Worm (Caenorhabditis elegans) whole organism, young adult: ENCODE measurements around the gene sma-10.

Source experiments
- B0261.1 ChIP-seq: sonication (generic microtip); optimal IDR thresholded peaks from 2 replicates; lab custom pipeline; 2016; ENCODE audit warnings: mild to moderate bottlenecking, missing genetic modification characterization, moderate library complexity, missing compliant biosample characterization
- B0336.3 ChIP-seq: fragments of 200-800 bp; sonication (Bioruptor generic); IDR thresholded peaks from 2 replicates; pipeline ENCODE4 v1.3.6; 2022; ENCODE audit warnings: missing genetic modification characterization, missing compliant biosample characterization
- C17E4.6 ChIP-seq: fragments of 200-800 bp; sonication (Bioruptor generic); IDR thresholded peaks from 2 replicates; pipeline ENCODE4 v1.3.6; 2022; ENCODE audit warnings: missing genetic modification reagents, missing genetic modification characterization, missing compliant biosample characterization
- D2030.7 ChIP-seq: fragments of 200-800 bp; sonication (Bioruptor generic); IDR thresholded peaks from 2 replicates; pipeline ENCODE4 v1.3.6; 2022; ENCODE audit warnings: missing genetic modification reagents, missing genetic modification characterization, missing compliant biosample characterization
- F33H1.4 ChIP-seq: fragments of 200-800 bp; sonication (Bioruptor generic); IDR thresholded peaks from 2 replicates; pipeline ENCODE4 v1.3.6; 2022; ENCODE audit warnings: missing genetic modification reagents, missing genetic modification characterization, missing compliant biosample characterization
- F37B4.10 ChIP-seq: fragments of 200-800 bp; sonication (Bioruptor generic); IDR thresholded peaks from 2 replicates; pipeline ENCODE4 v1.3.6; 2022; ENCODE audit warnings: missing genetic modification characterization, missing compliant biosample characterization
- F39B2.1 ChIP-seq: fragments of 200-800 bp; sonication (Bioruptor generic); IDR thresholded peaks from 2 replicates; pipeline ENCODE4 v1.3.6; 2022; ENCODE audit warnings: missing genetic modification reagents, missing genetic modification characterization, missing compliant biosample characterization
- F52B5.7 ChIP-seq: sonication (generic microtip); optimal IDR thresholded peaks from 2 replicates; lab custom pipeline; 2016; ENCODE audit warnings: mild to moderate bottlenecking, missing genetic modification characterization, missing compliant biosample characterization
- aptf-2 ChIP-seq: fragments of 200-800 bp; sonication (Bioruptor generic); conservative IDR thresholded peaks from 2 replicates; pipeline ENCODE4 v1.3.6; 2022; ENCODE audit warnings: missing genetic modification reagents, missing genetic modification characterization, missing compliant biosample characterization
- atf-7 ChIP-seq: sonication (generic microtip); optimal IDR thresholded peaks from 2 replicates; lab custom pipeline; 2017; ENCODE audit warnings: mild to moderate bottlenecking, missing genetic modification characterization, missing compliant biosample characterization
- athp-1 ChIP-seq: sonication (generic microtip); optimal IDR thresholded peaks from 2 replicates; lab custom pipeline; 2017; ENCODE audit warnings: mild to moderate bottlenecking, missing genetic modification characterization, missing compliant biosample characterization
- attf-5 ChIP-seq: fragments of 200-800 bp; sonication (Bioruptor generic); optimal IDR thresholded peaks from 2 replicates; lab custom pipeline; 2018; ENCODE audit warnings: mild to moderate bottlenecking, missing genetic modification characterization, missing compliant biosample characterization
- attf-6 ChIP-seq: fragments of 200-800 bp; sonication (Bioruptor generic); IDR thresholded peaks from 2 replicates; pipeline ENCODE4 v1.3.6; 2022; ENCODE audit warnings: missing genetic modification reagents, missing genetic modification characterization, missing compliant biosample characterization
- ceh-100 ChIP-seq: fragments of 200-800 bp; sonication (Bioruptor generic); IDR thresholded peaks from 2 replicates; pipeline ENCODE4 v1.3.6; 2022; ENCODE audit warnings: missing genetic modification reagents, missing genetic modification characterization, missing compliant biosample characterization
- ceh-40 ChIP-seq: fragments of 200-800 bp; sonication (Bioruptor generic); IDR thresholded peaks from 2 replicates; pipeline ENCODE4 v1.3.6; 2022; ENCODE audit warnings: missing genetic modification characterization, missing compliant biosample characterization
- ceh-79 ChIP-seq: sonication (generic microtip); optimal IDR thresholded peaks from 2 replicates; lab custom pipeline; 2017; ENCODE audit warnings: mild to moderate bottlenecking, missing genetic modification characterization, missing compliant biosample characterization
- die-1 ChIP-seq: sonication (generic microtip); optimal IDR thresholded peaks from 2 replicates; lab custom pipeline; 2016; ENCODE audit warnings: missing genotype, mild to moderate bottlenecking, missing genetic modification characterization, missing compliant biosample characterization
- dpff-1 ChIP-seq: sonication (generic microtip); optimal IDR thresholded peaks from 2 replicates; lab custom pipeline; 2017; ENCODE audit warnings: mild to moderate bottlenecking, missing genetic modification characterization, missing compliant biosample characterization
- egl-44 ChIP-seq: fragments of 200-800 bp; sonication (Bioruptor generic); IDR thresholded peaks from 2 replicates; pipeline ENCODE4 v1.3.6; 2022; ENCODE audit warnings: missing genetic modification reagents, missing genetic modification characterization, missing compliant biosample characterization
- gei-17 ChIP-seq: fragments of 200-800 bp; sonication (Bioruptor generic); optimal IDR thresholded peaks from 2 replicates; lab custom pipeline; 2018; ENCODE audit warnings: mild to moderate bottlenecking, missing genetic modification characterization, missing compliant biosample characterization
- hlh-12 ChIP-seq: sonication (generic microtip); optimal IDR thresholded peaks from 2 replicates; lab custom pipeline; 2016; ENCODE audit warnings: missing genetic modification characterization, missing compliant biosample characterization
- hrde-1 ChIP-seq: sonication (generic microtip); optimal IDR thresholded peaks from 2 replicates; lab custom pipeline; 2016; ENCODE audit warnings: missing genetic modification characterization, mild to moderate bottlenecking, missing compliant biosample characterization, moderate library complexity, missing genotype, missing genetic modification reagents, borderline replicate concordance
- let-526 ChIP-seq: fragments of 200-800 bp; sonication (Bioruptor generic); IDR thresholded peaks from 2 replicates; pipeline ENCODE4 v1.3.6; 2022; ENCODE audit warnings: missing genetic modification reagents, missing genetic modification characterization, missing compliant biosample characterization
- lin-26 ChIP-seq: fragments of 200-800 bp; sonication (Bioruptor generic); IDR thresholded peaks from 2 replicates; pipeline ENCODE4 v1.3.6; 2022; ENCODE audit warnings: missing genetic modification reagents, missing genetic modification characterization, missing compliant biosample characterization
- lsl-1 ChIP-seq: fragments of 200-800 bp; sonication (Bioruptor generic); optimal IDR thresholded peaks from 2 replicates; lab custom pipeline; 2018; ENCODE audit warnings: mild to moderate bottlenecking, missing genetic modification characterization, moderate library complexity, missing compliant biosample characterization
- lsy-27 ChIP-seq: sonication (generic microtip); optimal IDR thresholded peaks from 2 replicates; lab custom pipeline; 2017; ENCODE audit warnings: missing genetic modification characterization, mild to moderate bottlenecking, missing compliant biosample characterization, antibody characterized with exemption, missing genotype, borderline replicate concordance; ENCODE audit not compliant: insufficient read depth
- madf-6 ChIP-seq: fragments of 200-800 bp; sonication (Bioruptor generic); IDR thresholded peaks from 2 replicates; pipeline ENCODE4 v1.3.6; 2022; ENCODE audit warnings: missing genetic modification reagents, missing genetic modification characterization, missing compliant biosample characterization
- mcd-1 ChIP-seq: fragments of 200-800 bp; sonication (Bioruptor generic); IDR thresholded peaks from 2 replicates; pipeline ENCODE4 v1.3.6; 2022; ENCODE audit warnings: missing genetic modification reagents, missing genetic modification characterization, missing compliant biosample characterization
- mel-28 ChIP-seq: sonication (generic microtip); optimal IDR thresholded peaks from 2 replicates; lab custom pipeline; 2016; ENCODE audit warnings: borderline replicate concordance, mild to moderate bottlenecking, missing genetic modification characterization, missing compliant biosample characterization
- nfyb-1 ChIP-seq: fragments of 200-800 bp; sonication (Bioruptor generic); IDR thresholded peaks from 2 replicates; pipeline ENCODE4 v1.3.6; 2022; ENCODE audit warnings: missing genetic modification reagents, missing genetic modification characterization, missing compliant biosample characterization
- nhr-120 ChIP-seq: fragments of 200-800 bp; sonication (Bioruptor generic); IDR thresholded peaks from 2 replicates; pipeline ENCODE4 v1.3.6; 2022; ENCODE audit warnings: missing genetic modification characterization, missing compliant biosample characterization
- nhr-80 ChIP-seq: sonication (generic microtip); optimal IDR thresholded peaks from 2 replicates; lab custom pipeline; 2016; ENCODE audit warnings: missing genetic modification characterization, missing compliant biosample characterization
- pbrm-1 ChIP-seq: fragments of 200-800 bp; sonication (Bioruptor generic); IDR thresholded peaks from 2 replicates; pipeline ENCODE4 v1.3.6; 2022; ENCODE audit warnings: missing genetic modification reagents, missing genetic modification characterization, missing compliant biosample characterization
- rcor-1 ChIP-seq: fragments of 200-800 bp; sonication (Bioruptor generic); IDR thresholded peaks from 2 replicates; pipeline ENCODE4 v1.3.6; 2022; ENCODE audit warnings: missing genetic modification reagents, missing genetic modification characterization, missing compliant biosample characterization
- sdz-38 ChIP-seq: sonication (generic microtip); optimal IDR thresholded peaks from 2 replicates; lab custom pipeline; 2016; ENCODE audit warnings: missing genotype, missing genetic modification characterization, missing compliant biosample characterization
- snpc-1.1 ChIP-seq: sonication (generic microtip); optimal IDR thresholded peaks from 2 replicates; lab custom pipeline; 2017; ENCODE audit warnings: missing genetic modification characterization, mild to moderate bottlenecking, missing compliant biosample characterization, antibody characterized with exemption, moderate library complexity, missing genotype, missing genetic modification reagents; ENCODE audit not compliant: insufficient read depth
- snpc-4 ChIP-seq, 5 experiments: fragments of 150-350 bp in 1 of 5; sonication (generic microtip) in 4 of 5; optimal IDR thresholded peaks; 2 replicates each; lab custom pipeline; 2014 to 2018; ENCODE audit warnings: missing genetic modification characterization in 5 of 5, missing biosample characterization in 3 of 5, antibody characterized with exemption in 2 of 5, mild to moderate bottlenecking in 2 of 5, missing compliant biosample characterization in 2 of 5, missing genotype in 2 of 5, moderate library complexity in 2 of 5, missing genetic modification reagents in 1 of 5
- somi-1 ChIP-seq: fragments of 200-800 bp; sonication (Bioruptor generic); optimal IDR thresholded peaks from 2 replicates; lab custom pipeline; 2018; ENCODE audit warnings: mild to moderate bottlenecking, missing genetic modification characterization, missing compliant biosample characterization
- tbp1 ChIP-seq: fragments of 200-800 bp; sonication (Bioruptor generic); optimal IDR thresholded peaks from 2 replicates; lab custom pipeline; 2018; ENCODE audit warnings: mild to moderate bottlenecking, missing genetic modification characterization, missing compliant biosample characterization
- tbx-9 ChIP-seq: sonication (generic microtip); optimal IDR thresholded peaks from 2 replicates; lab custom pipeline; 2016; ENCODE audit warnings: borderline replicate concordance, missing genetic modification characterization, inconsistent platforms, missing compliant biosample characterization
- unc-62 ChIP-seq: fragments of 150-350 bp; optimal IDR thresholded peaks from 2 replicates; lab custom pipeline; 2014; ENCODE audit warnings: missing biosample characterization, missing genetic modification reagents, missing genetic modification characterization
- ztf-18 ChIP-seq: sonication (generic microtip); optimal IDR thresholded peaks from 2 replicates; lab custom pipeline; 2016; ENCODE audit warnings: missing genotype, mild to moderate bottlenecking, missing genetic modification characterization, missing compliant biosample characterization

Gene sma-10

ce11 chrIV:314475-314874 lies 40.3 kb downstream of the sma-10 start:
- TF ChIP-seq B0261.1 (tag; lab: Kevin White, UChicago) (no peak), mcd-1 (no peak), hrde-1 (tag; lab: Kevin White, UChicago) (no peak), B0336.3 (GFP tag; lab: Robert Waterston, UW) (no peak), ztf-18 (tag; lab: Kevin White, UChicago) (no peak), F39B2.1 (GFP tag; lab: Robert Waterston, UW) (no peak), gei-17 (no peak)

- TF ChIP-seq D2030.7 (GFP tag; lab: Robert Waterston, UW) = no peak
- TF ChIP-seq rcor-1 = no peak
- no peak for TF ChIP-seq ceh-79 (tag; lab: Kevin White, UChicago)
- no peak for TF ChIP-seq C17E4.6 (GFP tag; lab: Robert Waterston, UW)
- no peak for TF ChIP-seq mel-28 (tag; lab: Kevin White, UChicago)
- TF ChIP-seq unc-62 (GFP tag; lab: Kevin White, UChicago) = no peak
- TF ChIP-seq ceh-40 (GFP tag; lab: Robert Waterston, UW) = no peak
- TF ChIP-seq F33H1.4 (GFP tag; lab: Robert Waterston, UW) = no peak
- no peak for TF ChIP-seq nhr-120
- no peak for TF ChIP-seq ceh-100 (GFP tag; lab: Robert Waterston, UW)
Measured at ce11 chrIV:319654-320053, 45.4 kb downstream of the sma-10 start.

- TF ChIP-seq egl-44 (GFP tag; lab: Robert Waterston, UW) (no peak), nhr-80 (tag; lab: Kevin White, UChicago) (peak; percentile 1)
Measured at ce11 chrIV:320380-320779, 46.2 kb downstream of the sma-10 start, which contains the start of gene dsc-4. Gene dsc-4, minus strand, starts transcription at chrIV:320544.

- peak; percentile 55; the same call in 1 of the 2 replicates for TF ChIP-seq nfyb-1 (GFP tag; lab: Robert Waterston, UW)
- TF ChIP-seq atf-7 = peak; percentile 1
- peak; percentile 73; the same call in 1 of the 2 replicates for TF ChIP-seq let-526 (GFP tag; lab: Robert Waterston, UW)
- peak; percentile 71 for TF ChIP-seq rcor-1
- peak; percentile 90 for TF ChIP-seq lin-26
- peak; percentile 55 for TF ChIP-seq attf-5 (GFP tag; lab: Kevin White, UChicago)
- TF ChIP-seq B0261.1 (tag; lab: Kevin White, UChicago) = peak; percentile 90
- peak; percentile 33 for TF ChIP-seq F52B5.7
- no peak for TF ChIP-seq hlh-12 (tag; lab: Kevin White, UChicago)
- no peak for TF ChIP-seq attf-6
- peak; percentile 25 for TF ChIP-seq lsl-1 (GFP tag; lab: Kevin White, UChicago)
- 0 out of 2 replicates have a peak, but pooled peaks have one; percentile 86 for TF ChIP-seq F37B4.10
- TF ChIP-seq ceh-40 (GFP tag; lab: Robert Waterston, UW) = peak; percentile 86
- peak; percentile 98 for TF ChIP-seq tbp1 (GFP tag; lab: Kevin White, UChicago)
- peak; percentile 88 for TF ChIP-seq die-1 (tag; lab: Kevin White, UChicago)
- peak; percentile 33; the same call in 1 of the 2 replicates for TF ChIP-seq madf-6 (GFP tag; lab: Robert Waterston, UW)
- peak; percentile 54 for TF ChIP-seq athp-1 (tag; lab: Kevin White, UChicago)
- TF ChIP-seq nhr-120 = 0 out of 2 replicates have a peak, but pooled peaks have one; percentile 15
- TF ChIP-seq hrde-1 (tag; lab: Kevin White, UChicago) = no peak
- TF ChIP-seq snpc-4 (GFP tag; optimal IDR thresholded peaks at IDR 0.05; lab: Kevin White, UChicago) = peak; percentile 76
- TF ChIP-seq snpc-4 (tag; optimal IDR thresholded peaks at IDR 0.05; lab: Kevin White, UChicago) = peak in 2 of 4 experiments; percentile 48 to 65
- TF ChIP-seq pbrm-1 (GFP tag; lab: Robert Waterston, UW) = peak; percentile 75
- TF ChIP-seq sdz-38 (tag; lab: Kevin White, UChicago) = no peak
- TF ChIP-seq lsy-27 (tag; lab: Kevin White, UChicago) = peak; percentile 83
- peak; percentile 42 for TF ChIP-seq snpc-1.1 (tag; lab: Kevin White, UChicago)
- peak; percentile 58 for TF ChIP-seq somi-1 (GFP tag; lab: Kevin White, UChicago)
- TF ChIP-seq tbx-9 (tag; lab: Kevin White, UChicago) = no peak
- TF ChIP-seq aptf-2 (GFP tag; lab: Robert Waterston, UW) = no peak
- no peak for TF ChIP-seq dpff-1
Measured at ce11 chrIV:322497-322896, 48.3 kb downstream of the sma-10 start, which contains the start of gene grl-26. Gene grl-26, minus strand, starts transcription at chrIV:322814.
